Fruit fly (Drosophila melanogaster) whole organism, embryonic: ENCODE measurements around the gene UbcE2M.

Source experiments
- CG1024 ChIP-seq: fragments of 200-800 bp; sonication (Bioruptor generic); IDR thresholded peaks from 2 replicates; pipeline ENCODE4 v1.3.6; 2022; ENCODE audit warnings: missing biosample characterization, missing genetic modification characterization
- CG11695 ChIP-seq: fragments of 200-800 bp; sonication (Bioruptor generic); IDR thresholded peaks from 3 replicates; pipeline ENCODE4 v1.3.6; 2022; ENCODE audit warnings: missing biosample characterization, missing genetic modification characterization
- CG12219 ChIP-seq: fragments of 200-800 bp; sonication (Bioruptor generic); optimal IDR thresholded peaks from 3 replicates; lab custom pipeline; 2018; ENCODE audit warnings: missing biosample characterization, mild to moderate bottlenecking, missing genetic modification characterization
- CG13296 ChIP-seq: fragments of 200-800 bp; sonication (Bioruptor generic); optimal IDR thresholded peaks from 3 replicates; lab custom pipeline; 2018; ENCODE audit warnings: missing biosample characterization, mild to moderate bottlenecking, missing genetic modification characterization
- CG14860 ChIP-seq: fragments of 200-800 bp; sonication (Bioruptor generic); IDR thresholded peaks from 3 replicates; pipeline ENCODE4 v1.3.6; 2022; ENCODE audit warnings: missing biosample characterization, missing genetic modification characterization; ENCODE audit not compliant: partially characterized antibody
- CG15269 ChIP-seq: fragments of 200-800 bp; sonication (Bioruptor generic); optimal IDR thresholded peaks from 2 replicates; lab custom pipeline; 2018; ENCODE audit warnings: missing biosample characterization, mild to moderate bottlenecking, missing genetic modification characterization, moderate library complexity
- CG16863 ChIP-seq: fragments of 200-800 bp; sonication (Bioruptor generic); optimal IDR thresholded peaks from 3 replicates; lab custom pipeline; 2016; ENCODE audit warnings: missing biosample characterization, missing genetic modification characterization
- CG17186 ChIP-seq: fragments of 200-800 bp; sonication (Bioruptor generic); optimal IDR thresholded peaks from 3 replicates; lab custom pipeline; 2017; ENCODE audit warnings: missing biosample characterization, missing genetic modification reagents, missing genetic modification characterization
- CG17829 ChIP-seq: fragments of 200-800 bp; optimal IDR thresholded peaks from 2 replicates; lab custom pipeline; 2019; ENCODE audit warnings: missing biosample characterization, mild to moderate bottlenecking, missing genetic modification characterization, moderate library complexity
- CG2116 ChIP-seq: fragments of 200-800 bp; sonication (Bioruptor generic); optimal IDR thresholded peaks from 3 replicates; lab custom pipeline; 2018; ENCODE audit warnings: missing biosample characterization, mild to moderate bottlenecking, missing genetic modification characterization
- CG2120 ChIP-seq: fragments of 200-800 bp; sonication (Bioruptor generic); optimal IDR thresholded peaks from 3 replicates; lab custom pipeline; 2016; ENCODE audit warnings: missing biosample characterization, missing genetic modification characterization
- CG31441 ChIP-seq: fragments of 200-800 bp; sonication (Bioruptor generic); IDR thresholded peaks from 2 replicates; pipeline ENCODE4 v1.3.6; 2022; ENCODE audit warnings: missing biosample characterization, missing genetic modification characterization
- CG3163 ChIP-seq: fragments of 200-800 bp; sonication (Bioruptor generic); optimal IDR thresholded peaks from 3 replicates; lab custom pipeline; 2016; ENCODE audit warnings: missing biosample characterization, missing genetic modification characterization
- CG4282 ChIP-seq: fragments of 200-800 bp; sonication (Bioruptor generic); optimal IDR thresholded peaks from 2 replicates; lab custom pipeline; 2016; ENCODE audit warnings: missing biosample characterization, missing genetic modification characterization
- CG4360 ChIP-seq: fragments of 200-800 bp; sonication (Bioruptor generic); IDR thresholded peaks from 2 replicates; pipeline ENCODE4 v1.3.6; 2022; ENCODE audit warnings: missing biosample characterization, missing genetic modification characterization
- CG43689 ChIP-seq: fragments of 200-800 bp; sonication (Bioruptor generic); IDR thresholded peaks from 2 replicates; pipeline ENCODE4 v1.3.6; 2022; ENCODE audit warnings: missing biosample characterization, missing genetic modification characterization
- CG4424 ChIP-seq: fragments of 200-800 bp; sonication (Bioruptor generic); optimal IDR thresholded peaks from 3 replicates; lab custom pipeline; 2016; ENCODE audit warnings: missing biosample characterization, missing genetic modification characterization
- CG7745 ChIP-seq: fragments of 200-800 bp; sonication (Bioruptor generic); optimal IDR thresholded peaks from 2 replicates; lab custom pipeline; 2018; ENCODE audit warnings: missing biosample characterization, mild to moderate bottlenecking, missing genetic modification characterization, moderate library complexity
- CG8359 ChIP-seq: fragments of 200-800 bp; sonication (Bioruptor generic); optimal IDR thresholded peaks from 2 replicates; lab custom pipeline; 2017; ENCODE audit warnings: missing biosample characterization, mild to moderate bottlenecking, missing genetic modification characterization, borderline replicate concordance
- CG8765 ChIP-seq: fragments of 200-800 bp; sonication (Bioruptor generic); IDR thresholded peaks from 2 replicates; pipeline ENCODE4 v1.3.6; 2022; ENCODE audit warnings: missing biosample characterization, missing genetic modification characterization
- CG9437 ChIP-seq: fragments of 200-800 bp; sonication (Bioruptor generic); optimal IDR thresholded peaks from 2 replicates; lab custom pipeline; 2018; ENCODE audit warnings: missing biosample characterization, mild to moderate bottlenecking, missing genetic modification characterization
- CG9727 ChIP-seq: fragments of 200-800 bp; sonication (Bioruptor generic); optimal IDR thresholded peaks from 3 replicates; lab custom pipeline; 2017; ENCODE audit warnings: missing biosample characterization, mild to moderate bottlenecking, missing genetic modification characterization
- CG9817 ChIP-seq: fragments of 200-800 bp; sonication (Bioruptor generic); optimal IDR thresholded peaks from 2 replicates; lab custom pipeline; 2018; ENCODE audit warnings: missing biosample characterization, mild to moderate bottlenecking, missing genetic modification characterization, moderate library complexity
- Dek ChIP-seq: fragments of 200-800 bp; sonication (Bioruptor generic); optimal IDR thresholded peaks from 3 replicates; lab custom pipeline; 2019; ENCODE audit warnings: missing biosample characterization, mild to moderate bottlenecking, missing genetic modification characterization, moderate library complexity
- Dref ChIP-seq: fragments of 200-800 bp; sonication (Bioruptor generic); IDR thresholded peaks from 2 replicates; pipeline ENCODE4 v1.3.6; 2022; ENCODE audit warnings: missing biosample characterization, missing genetic modification characterization
- Jarid2 ChIP-seq: fragments of 200-800 bp; sonication (Bioruptor generic); optimal IDR thresholded peaks from 3 replicates; lab custom pipeline; 2017; ENCODE audit warnings: mild to moderate bottlenecking, missing biosample characterization, missing genetic modification reagents, missing genetic modification characterization
- Lpt ChIP-seq: fragments of >200 bp; optimal IDR thresholded peaks from 2 replicates; lab custom pipeline; 2018; ENCODE audit warnings: missing biosample characterization, missing genetic modification characterization
- MESR4 ChIP-seq: fragments of 200-800 bp; sonication (Bioruptor generic); optimal IDR thresholded peaks from 2 replicates; lab custom pipeline; 2018; ENCODE audit warnings: missing biosample characterization, mild to moderate bottlenecking, missing genetic modification characterization, moderate library complexity
- Nf-YB ChIP-seq: fragments of 200-800 bp; sonication (Bioruptor generic); optimal IDR thresholded peaks from 3 replicates; lab custom pipeline; 2019; ENCODE audit warnings: missing biosample characterization, mild to moderate bottlenecking, missing genetic modification characterization, moderate library complexity
- Oli ChIP-seq: fragments of 200-800 bp; sonication (Bioruptor generic); optimal IDR thresholded peaks from 2 replicates; lab custom pipeline; 2018; ENCODE audit warnings: missing biosample characterization, mild to moderate bottlenecking, missing genetic modification characterization, moderate library complexity
- Optix ChIP-seq: fragments of 200-800 bp; sonication (Bioruptor generic); IDR thresholded peaks from 3 replicates; pipeline ENCODE4 v1.3.6; 2022; ENCODE audit warnings: missing biosample characterization, missing genetic modification characterization
- al ChIP-seq: fragments of 200-800 bp; sonication (Bioruptor generic); IDR thresholded peaks from 2 replicates; pipeline ENCODE4 v1.3.6; 2022; ENCODE audit warnings: missing biosample characterization, missing genetic modification characterization
- amos ChIP-seq: fragments of 200-800 bp; sonication (Bioruptor generic); IDR thresholded peaks from 2 replicates; pipeline ENCODE4 v1.3.6; 2022; ENCODE audit warnings: missing biosample characterization, missing genetic modification characterization; ENCODE audit not compliant: partially characterized antibody
- aop ChIP-seq: fragments of 200-800 bp; sonication (Bioruptor generic); IDR thresholded peaks from 2 replicates; pipeline ENCODE4 v1.3.6; 2022; ENCODE audit warnings: missing biosample characterization, missing genetic modification characterization
- btn ChIP-seq: fragments of 200-800 bp; sonication (Bioruptor generic); optimal IDR thresholded peaks from 2 replicates; lab custom pipeline; 2016; ENCODE audit warnings: missing biosample characterization, missing genetic modification characterization
- corto ChIP-seq: fragments of 200-800 bp; sonication (Bioruptor generic); optimal IDR thresholded peaks from 2 replicates; lab custom pipeline; 2016; ENCODE audit warnings: missing biosample characterization, mild to moderate bottlenecking, missing genetic modification characterization, moderate library complexity
- fru ChIP-seq: fragments of >200 bp; optimal IDR thresholded peaks from 2 replicates; lab custom pipeline; 2017
- ftz-f1 ChIP-seq: fragments of 200-800 bp; sonication (Bioruptor generic); optimal IDR thresholded peaks from 2 replicates; lab custom pipeline; 2016; ENCODE audit warnings: missing biosample characterization, missing genetic modification characterization
- gce ChIP-seq: fragments of 200-800 bp; sonication (Bioruptor generic); IDR thresholded peaks from 3 replicates; pipeline ENCODE4 v1.3.6; 2022; ENCODE audit warnings: missing biosample characterization, missing genetic modification characterization
- gem ChIP-seq: fragments of 200-800 bp; sonication (Bioruptor generic); optimal IDR thresholded peaks from 2 replicates; lab custom pipeline; 2019; ENCODE audit warnings: missing biosample characterization, mild to moderate bottlenecking, missing genetic modification characterization, moderate library complexity
- gsb-n ChIP-seq: fragments of 200-800 bp; sonication (Bioruptor generic); optimal IDR thresholded peaks from 3 replicates; lab custom pipeline; 2018; ENCODE audit warnings: missing biosample characterization, mild to moderate bottlenecking, missing genetic modification characterization
- jing ChIP-seq: fragments of 200-800 bp; sonication (Bioruptor generic); optimal IDR thresholded peaks from 2 replicates; lab custom pipeline; 2018; ENCODE audit warnings: missing biosample characterization, mild to moderate bottlenecking, missing genetic modification characterization
- luna ChIP-seq: fragments of 200-800 bp; sonication (Bioruptor generic); optimal IDR thresholded peaks from 2 replicates; lab custom pipeline; 2016; ENCODE audit warnings: missing biosample characterization, missing genetic modification characterization
- nom ChIP-seq: fragments of 200-800 bp; sonication (Bioruptor generic); optimal IDR thresholded peaks from 2 replicates; lab custom pipeline; 2017; ENCODE audit warnings: missing biosample characterization, missing genetic modification characterization, mild to moderate bottlenecking, moderate library complexity, missing genetic modification reagents
- oc ChIP-seq: fragments of 200-800 bp; sonication (Bioruptor generic); optimal IDR thresholded peaks from 2 replicates; lab custom pipeline; 2018; ENCODE audit warnings: missing biosample characterization, mild to moderate bottlenecking, missing genetic modification characterization, moderate library complexity
- onecut ChIP-seq: fragments of 200-800 bp; sonication (Bioruptor generic); IDR thresholded peaks from 2 replicates; pipeline ENCODE4 v1.3.6; 2022; ENCODE audit warnings: missing biosample characterization, missing genetic modification characterization
- peb ChIP-seq: fragments of 200-800 bp; sonication (Bioruptor generic); IDR thresholded peaks from 2 replicates; pipeline ENCODE4 v1.3.6; 2022; ENCODE audit warnings: missing biosample characterization, missing genetic modification characterization
- pnt ChIP-seq: fragments of 200-800 bp; sonication (Bioruptor generic); optimal IDR thresholded peaks from 3 replicates; lab custom pipeline; 2016; ENCODE audit warnings: missing biosample characterization, missing genetic modification characterization
- sens-2 ChIP-seq: fragments of 200-800 bp; sonication (Bioruptor generic); IDR thresholded peaks from 2 replicates; pipeline ENCODE4 v1.3.6; 2022; ENCODE audit warnings: missing biosample characterization, missing genetic modification characterization
- ttk ChIP-seq: fragments of 200-800 bp; sonication (Bioruptor generic); IDR thresholded peaks from 2 replicates; pipeline ENCODE4 v2.1.2; 2022; ENCODE audit warnings: missing biosample characterization, missing genetic modification characterization
- usp ChIP-seq: fragments of >200 bp; optimal IDR thresholded peaks from 2 replicates; lab custom pipeline; 2017; ENCODE audit warnings: missing biosample characterization, missing genetic modification characterization
- vnd ChIP-seq: fragments of 200-800 bp; sonication (Bioruptor generic); IDR thresholded peaks from 3 replicates; pipeline ENCODE4 v1.3.6; 2022; ENCODE audit warnings: missing biosample characterization, missing genetic modification characterization; ENCODE audit not compliant: partially characterized antibody
- wek ChIP-seq: fragments of 200-800 bp; sonication (Bioruptor generic); optimal IDR thresholded peaks from 3 replicates; lab custom pipeline; 2018; ENCODE audit warnings: missing biosample characterization, mild to moderate bottlenecking, missing genetic modification characterization, moderate library complexity

The UbcE2M gene

dm6 chr3L:8175818-8176217 is 22.0 kb downstream of the UbcE2M start, which contains the start of gene RecQ4 (continued):
- TF ChIP-seq CG9437 (no peak), MESR4 (GFP tag; lab: Kevin White, UChicago) (peak; percentile 4), fru (lab: Kevin White, UChicago) (no peak), Nf-YB (GFP tag; lab: Kevin White, UChicago) (no peak), al (GFP tag; lab: Robert Waterston, UW) (no peak), CG4360 (GFP tag; lab: Robert Waterston, UW) (no peak), Oli (tag; lab: Kevin White, UChicago) (no peak), aop (GFP tag; lab: Robert Waterston, UW) (no peak), CG15269 (tag; lab: Kevin White, UChicago) (no peak), pnt (GFP tag; lab: Kevin White, UChicago) (no peak), CG4424 (GFP tag; lab: Kevin White, UChicago) (no peak), CG31441 (no peak), CG9817 (tag; lab: Kevin White, UChicago) (no peak), CG12219 (GFP tag; lab: Kevin White, UChicago) (no peak), usp (GFP tag; lab: Kevin White, UChicago) (no peak), CG14860 (GFP tag; lab: Robert Waterston, UW) (no peak), amos (GFP tag; lab: Robert Waterston, UW) (peak; percentile 54), CG3163 (GFP tag; lab: Kevin White, UChicago) (no peak), CG8765 (GFP tag; lab: Robert Waterston, UW) (no peak), onecut (GFP tag; lab: Robert Waterston, UW) (no peak), nom (GFP tag; lab: Kevin White, UChicago) (no peak), Dref (GFP tag; lab: Robert Waterston, UW) (no peak), jing (no peak), corto (no peak), vnd (GFP tag; lab: Robert Waterston, UW) (no peak), CG16863 (GFP tag; lab: Kevin White, UChicago) (no peak), sens-2 (GFP tag; lab: Robert Waterston, UW) (no peak), CG8359 (no peak), gem (no peak), CG4282 (GFP tag; lab: Kevin White, UChicago) (peak; percentile 65), CG2116 (GFP tag; lab: Kevin White, UChicago) (peak; percentile 40), wek (GFP tag; lab: Kevin White, UChicago) (no peak), Lpt (GFP tag; lab: Kevin White, UChicago) (no peak), Dek (no peak), CG7745 (tag; lab: Kevin White, UChicago) (no peak), oc (tag; lab: Kevin White, UChicago) (no peak), Jarid2 (no peak), CG1024 (GFP tag; lab: Robert Waterston, UW) (no peak), ftz-f1 (GFP tag; lab: Kevin White, UChicago) (peak; percentile 9), gce (GFP tag; lab: Robert Waterston, UW) (no peak), CG9727 (GFP tag; lab: Kevin White, UChicago) (no peak), CG17186 (GFP tag; lab: Kevin White, UChicago) (no peak), Optix (no peak), CG17829 (tag; lab: Kevin White, UChicago) (no peak), CG13296 (no peak), peb (GFP tag; lab: Robert Waterston, UW) (no peak), CG43689 (GFP tag; lab: Robert Waterston, UW) (no peak), luna (GFP tag; lab: Kevin White, UChicago) (no peak), CG11695 (no peak), gsb-n (tag; lab: Kevin White, UChicago) (no peak), CG2120 (no peak), ttk (GFP tag; lab: Robert Waterston, UW) (no peak), btn (no peak)
